Fruit fly (Drosophila melanogaster): ENCODE data around the gene Art6.

- no peak for TF ChIP-seq psq (optimal IDR thresholded peaks at IDR 0.05)
- TF ChIP-seq CG8478 (optimal IDR thresholded peaks at IDR 0.05): no peak
- TF ChIP-seq pan (optimal IDR thresholded peaks at IDR 0.05): no peak
- TF ChIP-seq Dll (optimal IDR thresholded peaks at IDR 0.05): no peak
Observed at dm6 chr3R:13911314-13911713, 34.3 kb downstream of the Art6 start.
